Worm (Caenorhabditis elegans) whole organism, late embryonic: ENCODE measurements around the gene nhr-44.

Experiments used
- T23F11.4 ChIP-seq: fragments of 200-800 bp; sonication (Bioruptor generic); optimal IDR thresholded peaks from 2 replicates; lab custom pipeline; 2018; ENCODE audit warnings: mild to moderate bottlenecking, missing genetic modification characterization, missing compliant biosample characterization
- ahr-1 ChIP-seq: sonication (generic microtip); optimal IDR thresholded peaks from 2 replicates; lab custom pipeline; 2016; ENCODE audit warnings: missing genetic modification characterization, missing compliant biosample characterization
- ceh-19 ChIP-seq: fragments of 200-800 bp; sonication (Bioruptor generic); optimal IDR thresholded peaks from 2 replicates; lab custom pipeline; 2018; ENCODE audit warnings: mild to moderate bottlenecking, missing genetic modification characterization, missing compliant biosample characterization
- ceh-2 ChIP-seq: sonication (generic microtip); optimal IDR thresholded peaks from 2 replicates; lab custom pipeline; 2016; ENCODE audit warnings: missing genotype, missing genetic modification characterization, missing compliant biosample characterization
- ceh-34 ChIP-seq: sonication (generic microtip); optimal IDR thresholded peaks from 2 replicates; lab custom pipeline; 2016; ENCODE audit warnings: mild to moderate bottlenecking, missing genetic modification characterization, missing compliant biosample characterization
- ceh-6 ChIP-seq: fragments of 200-800 bp; sonication (Bioruptor generic); optimal IDR thresholded peaks from 2 replicates; lab custom pipeline; 2018; ENCODE audit warnings: mild to moderate bottlenecking, missing genetic modification characterization, missing compliant biosample characterization
- elt-4 ChIP-seq: sonication (generic microtip); optimal IDR thresholded peaks from 2 replicates; lab custom pipeline; 2016; ENCODE audit warnings: missing genetic modification characterization, missing compliant biosample characterization
- ets-4 ChIP-seq: sonication (generic microtip); optimal IDR thresholded peaks from 2 replicates; lab custom pipeline; 2016; ENCODE audit warnings: missing genetic modification characterization, missing compliant biosample characterization
- eyg-1 ChIP-seq: sonication (generic microtip); optimal IDR thresholded peaks from 2 replicates; lab custom pipeline; 2016; ENCODE audit warnings: missing genotype, missing genetic modification characterization, missing compliant biosample characterization
- hlh-13 ChIP-seq: fragments of 200-800 bp; sonication (Bioruptor generic); optimal IDR thresholded peaks from 2 replicates; lab custom pipeline; 2018; ENCODE audit warnings: mild to moderate bottlenecking, missing genetic modification characterization, missing compliant biosample characterization
- hlh-15 ChIP-seq: sonication (generic microtip); optimal IDR thresholded peaks from 2 replicates; lab custom pipeline; 2016; ENCODE audit warnings: missing genetic modification characterization, missing compliant biosample characterization
- odd-2 ChIP-seq: sonication (generic microtip); optimal IDR thresholded peaks from 2 replicates; lab custom pipeline; 2017; ENCODE audit warnings: antibody characterized with exemption, mild to moderate bottlenecking, missing genetic modification characterization, missing compliant biosample characterization
- pax-1 ChIP-seq: fragments of 150-350 bp; optimal IDR thresholded peaks from 2 replicates; lab custom pipeline; 2014; ENCODE audit warnings: missing biosample characterization, missing genetic modification characterization
- sox-2 ChIP-seq: fragments of 200-800 bp; sonication (Bioruptor generic); IDR thresholded peaks from 2 replicates; pipeline ENCODE4 v1.3.6; 2022; ENCODE audit warnings: missing genetic modification reagents, missing genetic modification characterization, missing compliant biosample characterization
- tbx-2 ChIP-seq: sonication (generic microtip); optimal IDR thresholded peaks from 2 replicates; lab custom pipeline; 2016; ENCODE audit warnings: missing genetic modification characterization, missing compliant biosample characterization
- unc-3 ChIP-seq, 2 experiments: fragments of 200-800 bp in 1 of 2; sonication (Bioruptor generic) in 1 of 2; sonication (generic microtip) in 1 of 2; conservative IDR thresholded peaks in 1 of 2; optimal IDR thresholded peaks in 1 of 2; 2 replicates each; pipeline versions ENCODE4 v1.3.6 to Lab custom; 2016 to 2022; ENCODE audit warnings: missing compliant biosample characterization in 2 of 2, missing genetic modification characterization in 2 of 2, missing genetic modification reagents in 1 of 2
- unc-86 ChIP-seq: sonication (generic microtip); optimal IDR thresholded peaks from 2 replicates; lab custom pipeline; 2016; ENCODE audit warnings: missing genetic modification characterization, missing compliant biosample characterization

nhr-44 gene

ce11 chrV:8913940-8914339, 50.0 kb downstream of the nhr-44 start, which contains the start of gene mod-1:
TSS of gene mod-1 (minus strand) at chrV:8914040.
- TF ChIP-seq ceh-6 (GFP tag; lab: Kevin White, UChicago): no peak
- no peak for TF ChIP-seq ceh-34
- no peak for TF ChIP-seq tbx-2
- no peak for TF ChIP-seq sox-2
- no peak for TF ChIP-seq hlh-13 (GFP tag; lab: Kevin White, UChicago)
- TF ChIP-seq ceh-19 (GFP tag; lab: Kevin White, UChicago): no peak
- no peak for TF ChIP-seq eyg-1 (tag; lab: Kevin White, UChicago)
- no peak for TF ChIP-seq unc-86 (tag; lab: Kevin White, UChicago)
- no peak for TF ChIP-seq T23F11.4 (GFP tag; lab: Kevin White, UChicago)
- no peak for TF ChIP-seq ahr-1 (tag; lab: Kevin White, UChicago)
- no peak for TF ChIP-seq pax-1 (tag; lab: Kevin White, UChicago)
- TF ChIP-seq hlh-15 (tag; lab: Kevin White, UChicago): no peak
- no peak for TF ChIP-seq unc-3 (GFP tag; conservative IDR thresholded peaks at IDR 0.05; lab: Robert Waterston, UW)
- no peak for TF ChIP-seq unc-3 (tag; optimal IDR thresholded peaks at IDR 0.05; lab: Kevin White, UChicago)
- no peak for TF ChIP-seq ets-4
- TF ChIP-seq ceh-2 (tag; lab: Kevin White, UChicago): no peak
- no peak for TF ChIP-seq elt-4 (tag; lab: Kevin White, UChicago)
- TF ChIP-seq odd-2 (tag; lab: Kevin White, UChicago): no peak
